Worm (Caenorhabditis elegans): ENCODE data around the gene sdz-6.

sdz-6 gene

DNA sequence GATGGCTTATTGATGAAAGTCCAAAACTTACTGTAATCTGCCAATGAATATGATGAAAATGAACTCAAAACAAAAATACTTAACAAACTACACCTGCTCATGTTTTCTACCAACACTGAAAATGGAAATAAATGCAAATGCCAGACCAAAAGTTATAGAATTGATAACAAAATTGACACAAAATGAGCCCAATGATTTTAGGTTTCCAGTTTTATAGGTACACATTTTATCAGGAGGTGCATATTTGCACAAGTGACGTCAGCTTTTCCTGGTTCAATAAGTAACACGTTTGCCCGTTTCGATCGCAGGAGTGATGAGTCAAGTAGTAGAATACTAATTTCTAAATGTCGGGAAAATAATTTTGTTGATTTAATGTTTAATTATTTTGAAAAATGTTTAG, 23.7 kb upstream of the sdz-6 start, which contains the start of gene F55C9.6:
Gene F55C9.6, minus strand, starts transcription at position 101 of the 400 bp plus-strand sequence.
- no peak for TF ChIP-seq ets-5 (GFP tag; IDR thresholded peaks at IDR 0.05)
- no peak for TF ChIP-seq ztf-4 (tag; optimal IDR thresholded peaks at IDR 0.05)
- no peak for TF ChIP-seq efl-3 (GFP tag; optimal IDR thresholded peaks at IDR 0.05)
- TF ChIP-seq isw-1 (GFP tag; IDR thresholded peaks at IDR 0.05) = no peak
- TF ChIP-seq egl-13 (tag; optimal IDR thresholded peaks at IDR 0.05) = no peak
- TF ChIP-seq tbx-2 (tag; optimal IDR thresholded peaks at IDR 0.05) = no peak
- no peak for TF ChIP-seq lin-14 (GFP tag; optimal IDR thresholded peaks at IDR 0.05)
- no peak for TF ChIP-seq nhr-84 (tag; optimal IDR thresholded peaks at IDR 0.05)
- TF ChIP-seq ceh-63 (GFP tag; optimal IDR thresholded peaks at IDR 0.05) = no peak
- TF ChIP-seq fkh-4 (tag; optimal IDR thresholded peaks at IDR 0.05; ENCODE audit: borderline replicate concordance) = no peak
- no peak for TF ChIP-seq nhr-11 (tag; optimal IDR thresholded peaks at IDR 0.05)
- no peak for TF ChIP-seq ceh-88 (GFP tag; IDR thresholded peaks at IDR 0.05)
- no peak for TF ChIP-seq Y116A8C.19 (tag; optimal IDR thresholded peaks at IDR 0.05; ENCODE audit: borderline replicate concordance)
- no peak for TF ChIP-seq pax-3 (tag; optimal IDR thresholded peaks at IDR 0.05)
- no peak for TF ChIP-seq fos-1 (tag; optimal IDR thresholded peaks at IDR 0.05)
- TF ChIP-seq nhr-77 (tag; optimal IDR thresholded peaks at IDR 0.05) = no peak
- no peak for TF ChIP-seq lin-13 (GFP tag; optimal IDR thresholded peaks at IDR 0.05)
- no peak for TF ChIP-seq nhr-19 (GFP tag; conservative IDR thresholded peaks at IDR 0.05)
- no peak for TF ChIP-seq ama-1 (optimal IDR thresholded peaks at IDR 0.05)

DNA sequence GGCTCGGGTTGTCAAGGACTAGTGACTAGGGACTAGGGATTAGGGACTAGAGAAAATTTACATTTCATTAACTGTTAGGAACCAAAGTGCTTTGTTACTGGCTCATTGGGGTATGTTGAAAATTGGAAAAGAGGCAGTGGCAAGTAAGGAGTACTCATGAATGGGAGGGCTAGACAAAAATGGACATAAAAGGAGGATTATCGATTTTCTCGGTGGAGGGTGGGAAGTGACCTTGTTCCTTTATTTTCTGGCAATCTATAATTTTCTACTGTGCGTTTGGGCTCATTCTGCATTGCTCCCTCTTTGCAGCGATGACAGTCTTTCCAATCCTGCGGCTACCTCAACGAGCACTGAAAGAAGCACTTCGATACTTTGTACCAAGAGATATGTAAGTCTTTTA, 22.9 kb upstream of the sdz-6 start, which contains the start of gene fbxb-60:
Gene fbxb-60, plus strand, starts transcription at position 301 of the 400 bp plus-strand sequence.
- no peak for TF ChIP-seq ets-5 (GFP tag; IDR thresholded peaks at IDR 0.05)
- TF ChIP-seq hlh-17 (GFP tag; optimal IDR thresholded peaks at IDR 0.05; ENCODE audit: borderline replicate concordance) = no peak
- no peak for TF ChIP-seq dpl-1 (GFP tag; optimal IDR thresholded peaks at IDR 0.05)
- no peak for TF ChIP-seq vab-15 (tag; optimal IDR thresholded peaks at IDR 0.05)
- TF ChIP-seq snpc-4 (tag; optimal IDR thresholded peaks at IDR 0.05) = no peak
- TF ChIP-seq irx-1 (tag; optimal IDR thresholded peaks at IDR 0.05) = no peak
- no peak for TF ChIP-seq snu-23 (GFP tag; optimal IDR thresholded peaks at IDR 0.05)
- TF ChIP-seq nhr-237 (tag; optimal IDR thresholded peaks at IDR 0.05) = no peak
- TF ChIP-seq elt-3 (tag; optimal IDR thresholded peaks at IDR 0.05) = no peak
- no peak for TF ChIP-seq zag-1 (tag; optimal IDR thresholded peaks at IDR 0.05)
- no peak for TF ChIP-seq unc-86 (tag; optimal IDR thresholded peaks at IDR 0.05)
- no peak for TF ChIP-seq pag-3 (tag; optimal IDR thresholded peaks at IDR 0.05; ENCODE audit: borderline replicate concordance, insufficient read depth)
- no peak for TF ChIP-seq fkh-4 (tag; optimal IDR thresholded peaks at IDR 0.05; ENCODE audit: borderline replicate concordance)
- no peak for TF ChIP-seq fkh-10 (GFP tag; optimal IDR thresholded peaks at IDR 0.05)
- no peak for TF ChIP-seq C16A3.4 (tag; optimal IDR thresholded peaks at IDR 0.05)
- TF ChIP-seq isw-1 (GFP tag; IDR thresholded peaks at IDR 0.05) = no peak
- no peak for TF ChIP-seq ces-1 (GFP tag; optimal IDR thresholded peaks at IDR 0.05)
- no peak for TF ChIP-seq dsc-1 (tag; optimal IDR thresholded peaks at IDR 0.05)
- TF ChIP-seq sptf-1 (tag; optimal IDR thresholded peaks at IDR 0.05) = no peak
- no peak for TF ChIP-seq nhr-71 (tag; optimal IDR thresholded peaks at IDR 0.05)

DNA sequence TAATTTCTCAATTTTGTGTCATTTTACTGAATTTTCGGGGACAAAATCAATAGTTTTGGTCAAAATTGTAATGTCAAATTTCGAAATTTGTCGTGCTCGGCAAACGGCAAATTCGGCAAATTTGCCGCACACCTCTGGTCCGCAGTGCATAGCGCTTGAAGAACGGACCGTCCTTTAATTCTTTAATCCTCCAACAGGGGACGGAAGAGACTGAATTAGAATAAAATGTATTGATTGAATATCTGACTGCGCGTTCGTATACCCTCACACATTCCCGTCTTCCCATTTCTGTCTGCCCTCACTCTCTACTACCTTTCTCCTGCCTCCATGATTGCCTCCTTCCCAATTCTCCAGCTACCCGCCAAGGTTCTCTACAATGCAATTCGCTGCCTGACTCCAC, 21.2 kb upstream of the sdz-6 start, which contains the start of gene F55C9.14:
Gene F55C9.14, plus strand, starts transcription at position 301 of the 400 bp plus-strand sequence.
- TF ChIP-seq lir-3 (tag; optimal IDR thresholded peaks at IDR 0.05; ENCODE audit: poor library complexity) (no peak), F16B12.6 (tag; optimal IDR thresholded peaks at IDR 0.05) (no peak), fkh-10 (GFP tag; optimal IDR thresholded peaks at IDR 0.05) (no peak), mep-1 (tag; optimal IDR thresholded peaks at IDR 0.05) (no peak), lin-13 (GFP tag; optimal IDR thresholded peaks at IDR 0.05) (no peak), nhr-20 (tag; optimal IDR thresholded peaks at IDR 0.05) (no peak), lin-35 (GFP tag; optimal IDR thresholded peaks at IDR 0.05) (no peak), dpl-1 (GFP tag; optimal IDR thresholded peaks at IDR 0.05) (no peak), irx-1 (tag; optimal IDR thresholded peaks at IDR 0.05) (no peak), lin-15B (tag; optimal IDR thresholded peaks at IDR 0.05) (no peak), skn-1 (tag; optimal IDR thresholded peaks at IDR 0.05) (no peak), unc-30 (tag; optimal IDR thresholded peaks at IDR 0.05) (no peak), mab-9 (GFP tag; IDR thresholded peaks at IDR 0.05) (no peak), C16A3.4 (tag; optimal IDR thresholded peaks at IDR 0.05) (no peak), aly-2 (tag; optimal IDR thresholded peaks at IDR 0.05) (no peak), nhr-11 (tag; optimal IDR thresholded peaks at IDR 0.05) (no peak), ceh-63 (GFP tag; optimal IDR thresholded peaks at IDR 0.05) (no peak), zag-1 (tag; optimal IDR thresholded peaks at IDR 0.05) (no peak), ets-5 (GFP tag; IDR thresholded peaks at IDR 0.05) (no peak)
